Worm (Caenorhabditis elegans): ENCODE results near the gene F44D12.6.

Gene F44D12.6

DNA sequence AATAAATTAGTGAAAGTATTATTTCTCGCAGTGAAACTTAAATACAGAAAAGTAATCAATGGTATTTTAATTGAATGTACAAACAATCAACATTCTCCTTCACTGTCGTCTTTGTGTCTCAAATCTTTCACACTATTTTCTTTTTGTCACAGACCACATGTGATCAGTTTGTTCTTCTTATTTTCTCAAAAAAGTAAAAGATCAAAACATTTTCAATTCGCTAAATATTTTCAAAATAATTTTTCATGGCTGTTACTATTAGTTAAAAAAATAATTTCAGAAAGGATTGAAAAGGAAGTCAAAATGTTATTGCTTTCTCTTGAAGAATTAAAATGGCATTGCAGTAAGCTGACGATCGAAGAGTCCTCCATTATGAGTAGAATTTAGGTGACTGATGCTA is 7.7 kb downstream of the F44D12.6 start, which contains the start of gene dhs-31 (continued):
- TF ChIP-seq daf-12 (tag; optimal IDR thresholded peaks at IDR 0.05), result no peak

DNA sequence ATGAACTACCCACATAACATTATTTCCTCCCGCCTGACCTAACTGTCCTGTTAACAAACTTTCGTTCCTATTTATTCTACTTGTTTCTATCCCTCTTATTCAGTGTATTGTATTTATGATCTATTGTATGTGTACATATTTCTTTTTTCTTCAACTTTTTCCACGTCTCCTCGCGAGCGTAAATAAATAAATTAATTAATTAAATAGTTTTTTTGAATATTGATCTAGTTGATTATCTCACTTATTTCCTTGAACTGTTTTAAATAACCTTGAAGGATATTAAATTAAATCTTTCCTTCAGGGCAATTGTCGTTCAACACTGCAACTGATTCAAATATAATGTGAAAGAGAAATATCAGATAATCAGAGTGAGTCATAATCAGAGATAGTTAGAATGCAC is 9.7 kb downstream of the F44D12.6 start, which contains the start of gene frk-1:
TSS of gene frk-1 (plus strand) at position 301 of the 400 bp plus-strand sequence.
- TF ChIP-seq arid-1 (GFP tag; conservative IDR thresholded peaks at IDR 0.05) (no peak), dpl-1 (GFP tag; optimal IDR thresholded peaks at IDR 0.05) (no peak), spr-1 (tag; optimal IDR thresholded peaks at IDR 0.05) (no peak), aha-1 (tag) (peak; percentile 73), ZK546.5 (tag; optimal IDR thresholded peaks at IDR 0.05) (no peak), nhr-10 (tag; optimal IDR thresholded peaks at IDR 0.05) (no peak), dve-1 (tag; optimal IDR thresholded peaks at IDR 0.05; ENCODE audit: insufficient read depth) (no peak)

DNA sequence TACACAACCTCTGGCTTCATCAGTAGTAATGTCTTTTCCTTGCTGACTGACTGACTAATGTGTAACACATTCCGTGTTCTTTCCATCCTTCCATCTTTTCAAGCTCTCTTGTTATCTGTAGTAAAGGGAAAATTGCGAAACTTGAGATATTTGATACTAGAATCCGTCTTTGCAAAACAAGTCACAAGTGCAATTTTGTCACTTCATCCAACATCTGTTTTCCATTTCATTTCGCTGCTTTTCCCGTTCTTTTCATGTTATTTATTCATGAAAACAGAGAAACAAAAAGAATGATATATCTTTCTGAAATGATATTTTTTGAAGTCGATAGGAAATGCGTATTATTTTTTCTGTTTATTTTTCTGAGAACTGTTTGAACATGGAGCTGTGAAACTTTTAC is 12.9 kb downstream of the F44D12.6 start:
- TF ChIP-seq daf-16 (GFP tag; optimal IDR thresholded peaks at IDR 0.05) (peak in 1 of 2 experiments; percentile 35), daf-16 (tag; optimal IDR thresholded peaks at IDR 0.05) (no peak), daf-8 (GFP tag; IDR thresholded peaks at IDR 0.05) (no peak), dmd-6 (GFP tag; IDR thresholded peaks at IDR 0.05) (no peak), dmd-8 (GFP tag; IDR thresholded peaks at IDR 0.05) (no peak), zip-11 (GFP tag; IDR thresholded peaks at IDR 0.05) (no peak), aha-1 (tag) (peak; percentile 14), nhr-11 (tag; optimal IDR thresholded peaks at IDR 0.05) (peak; percentile 23), ceh-32 (tag; optimal IDR thresholded peaks at IDR 0.05; ENCODE audit: poor library complexity) (no peak), unc-62 (GFP tag; optimal IDR thresholded peaks at IDR 0.05 in 1 of 2) (peak in 1 of 2 experiments; percentile 77), unc-62 (tag; optimal IDR thresholded peaks at IDR 0.05) (no peak), zfp-2 (tag; optimal IDR thresholded peaks at IDR 0.05) (no peak), attf-4 (tag; optimal IDR thresholded peaks at IDR 0.05) (no peak), lin-39 (tag; optimal IDR thresholded peaks at IDR 0.05) (no peak)

DNA sequence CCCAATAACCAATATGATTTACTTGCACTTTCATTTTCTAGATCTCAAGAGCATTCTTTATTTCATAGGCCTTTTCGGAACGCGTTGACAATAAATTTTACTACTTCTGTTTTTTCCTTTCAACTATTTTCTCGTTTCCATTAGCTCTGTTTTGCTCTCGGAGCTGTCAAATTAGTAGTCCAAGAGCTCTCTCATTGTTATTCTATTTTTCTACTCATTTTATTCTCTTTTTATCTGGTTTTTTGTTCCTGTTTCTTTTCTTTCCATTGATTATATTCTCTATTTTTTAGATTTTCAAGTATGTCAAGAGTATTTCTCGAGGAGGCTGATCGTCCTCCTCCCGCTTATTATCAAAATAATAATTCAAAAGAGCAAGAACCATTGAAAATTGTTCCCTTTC is 14.0 kb downstream of the F44D12.6 start, which contains the start of gene T04B2.3:
TSS of gene T04B2.3 (plus strand) at position 301 of the 400 bp plus-strand sequence.
- TF ChIP-seq zfp-3 (GFP tag; conservative IDR thresholded peaks at IDR 0.05), result no peak
- no peak for TF ChIP-seq ama-1 (optimal IDR thresholded peaks at IDR 0.05)
- TF ChIP-seq cey-2 (tag; optimal IDR thresholded peaks at IDR 0.05; ENCODE audit: borderline replicate concordance, insufficient read depth), result no peak
- no peak for TF ChIP-seq attf-4 (tag; optimal IDR thresholded peaks at IDR 0.05)

DNA sequence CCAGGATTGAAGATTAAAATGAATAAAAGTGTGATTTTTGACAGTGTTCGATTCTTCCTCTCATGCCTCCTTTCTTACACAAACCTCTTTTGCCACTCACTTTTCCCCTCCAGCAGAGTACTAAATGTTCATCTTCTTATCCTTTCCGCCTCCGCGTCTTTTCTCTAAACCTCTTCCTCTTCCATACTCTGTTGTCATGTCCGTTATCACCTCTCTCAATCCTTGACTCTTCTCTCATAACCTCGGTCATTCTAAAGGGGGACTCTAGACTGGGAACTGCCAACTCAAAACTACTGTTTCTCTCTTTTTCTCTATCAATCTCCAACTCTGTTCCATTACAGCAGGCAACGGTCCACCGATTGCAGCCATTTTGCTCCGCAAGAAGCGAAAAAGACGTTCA is 15.1 kb downstream of the F44D12.6 start:
- TF ChIP-seq nhr-25 (tag; optimal IDR thresholded peaks at IDR 0.05; ENCODE audit: borderline replicate concordance, insufficient read depth) (no peak), nhr-11 (tag; optimal IDR thresholded peaks at IDR 0.05) (peak; percentile 54), unc-39 (tag; optimal IDR thresholded peaks at IDR 0.05) (no peak), zip-2 (tag; optimal IDR thresholded peaks at IDR 0.05) (no peak)

DNA sequence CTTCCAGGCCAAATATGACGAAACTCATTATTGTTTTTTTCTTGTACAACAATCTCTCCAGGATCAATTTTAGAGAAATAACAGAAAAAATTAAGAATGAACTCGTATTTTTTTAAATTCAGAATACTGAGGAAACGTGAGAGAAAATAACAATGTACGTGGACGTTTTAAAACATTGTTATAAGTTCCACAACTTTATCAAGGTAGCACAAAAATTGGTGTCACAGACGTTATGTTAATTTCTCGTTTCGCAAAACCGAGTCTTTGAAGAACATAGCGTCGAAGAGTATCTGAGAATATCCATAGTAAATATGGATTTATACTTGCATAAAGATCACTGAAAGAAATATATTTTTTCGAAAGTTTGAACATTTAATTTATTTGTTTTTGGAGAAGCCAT is 17.9 kb downstream of the F44D12.6 start, which contains the start of gene T04B2.8:
TSS of gene T04B2.8 (minus strand) at position 101 of the 400 bp plus-strand sequence.
- TF ChIP-seq mdt-29 (GFP tag; IDR thresholded peaks at IDR 0.05), result no peak
- TF ChIP-seq ceh-62 (tag; optimal IDR thresholded peaks at IDR 0.05), result no peak

DNA sequence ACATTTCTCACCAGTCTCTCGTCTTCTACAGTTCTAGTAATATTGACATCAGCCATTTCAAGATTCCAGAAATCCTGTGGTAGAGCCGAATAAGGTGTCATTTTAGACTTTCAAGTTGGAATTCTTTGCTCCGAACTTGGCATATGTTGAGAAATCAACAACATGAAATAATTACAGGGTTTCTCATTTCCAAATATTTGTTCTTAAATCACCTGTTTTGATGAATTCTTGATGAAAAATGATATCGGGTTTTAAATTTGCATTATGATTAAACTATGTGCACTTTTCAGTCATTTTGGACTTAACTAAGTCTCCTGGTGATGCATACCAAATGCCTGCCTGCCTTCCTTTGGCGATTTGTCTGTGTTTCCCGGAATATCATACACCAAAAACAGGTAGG is 20.4 kb downstream of the F44D12.6 start, which contains the start of gene srv-12:
TSS of gene srv-12 (minus strand) at position 101 of the 400 bp plus-strand sequence.
- TF ChIP-seq aha-1 (tag), result no peak
- TF ChIP-seq Y105C5A.15 (GFP tag; IDR thresholded peaks at IDR 0.05), result no peak
- no peak for TF ChIP-seq unc-39 (tag; optimal IDR thresholded peaks at IDR 0.05)
- TF ChIP-seq rbr-2 (tag; optimal IDR thresholded peaks at IDR 0.05), result no peak
- TF ChIP-seq sdz-12 (GFP tag; optimal IDR thresholded peaks at IDR 0.05), result no peak

Data from whole organism, L4 larva.